Worm (Caenorhabditis elegans): ENCODE data around the gene B0416.11.

The B0416.11 gene

ce11 chrX:9232037-9232436 is 50.9 kb downstream of the B0416.11 start, which contains the start of gene vav-1:
Gene vav-1 (minus strand): TSS chrX:9232137.
- TF ChIP-seq unc-62 (GFP tag; optimal IDR thresholded peaks at IDR 0.05), result no peak
